Fruit fly (Drosophila melanogaster) whole organism, embryonic: ENCODE results near the gene put.
A peak's percentile ranks its signal among the peaks of the same experiment; 100 is the strongest.

ENCODE experiments used
- Bdp1 ChIP-seq: fragments of 200-800 bp; sonication (Bioruptor generic); optimal IDR thresholded peaks from 3 replicates; lab custom pipeline; 2016; ENCODE audit warnings: missing biosample characterization, missing genetic modification characterization
- Blimp-1 ChIP-seq: fragments of 200-800 bp; sonication (Bioruptor generic); optimal IDR thresholded peaks from 3 replicates; lab custom pipeline; 2018; ENCODE audit warnings: missing biosample characterization, missing genetic modification characterization, mild to moderate bottlenecking, moderate library complexity, missing genetic modification reagents
- CG10462 ChIP-seq: fragments of 200-800 bp; sonication (Bioruptor generic); optimal IDR thresholded peaks from 2 replicates; lab custom pipeline; 2016; ENCODE audit warnings: missing biosample characterization, missing genetic modification characterization
- CG10565 ChIP-seq: fragments of 200-800 bp; sonication (Bioruptor generic); optimal IDR thresholded peaks from 3 replicates; lab custom pipeline; 2016; ENCODE audit warnings: missing biosample characterization, mild to moderate bottlenecking, missing genetic modification characterization
- CG12104 ChIP-seq: fragments of 200-800 bp; sonication (Bioruptor generic); optimal IDR thresholded peaks from 3 replicates; lab custom pipeline; 2016; ENCODE audit warnings: missing biosample characterization, missing genetic modification characterization
- CG13296 ChIP-seq: fragments of 200-800 bp; sonication (Bioruptor generic); optimal IDR thresholded peaks from 3 replicates; lab custom pipeline; 2018; ENCODE audit warnings: missing biosample characterization, mild to moderate bottlenecking, missing genetic modification characterization
- CG14050 ChIP-seq: fragments of 200-800 bp; sonication (Bioruptor generic); IDR thresholded peaks from 3 replicates; pipeline ENCODE4 v1.3.6; 2022; ENCODE audit warnings: missing biosample characterization, missing genetic modification characterization
- CG14667 ChIP-seq: fragments of 200-800 bp; sonication (Bioruptor generic); IDR thresholded peaks from 2 replicates; pipeline ENCODE4 v1.3.6; 2022; ENCODE audit warnings: missing biosample characterization, missing genetic modification characterization
- CG15601 ChIP-seq: fragments of 200-800 bp; sonication (Bioruptor generic); optimal IDR thresholded peaks from 3 replicates; lab custom pipeline; 2019; ENCODE audit warnings: missing biosample characterization, mild to moderate bottlenecking, missing genetic modification characterization, moderate library complexity
- CG16815 ChIP-seq: fragments of 200-800 bp; sonication (Bioruptor generic); optimal IDR thresholded peaks from 3 replicates; lab custom pipeline; 2017; ENCODE audit warnings: missing biosample characterization, mild to moderate bottlenecking, missing genetic modification characterization
- CG17829 ChIP-seq: fragments of 200-800 bp; optimal IDR thresholded peaks from 2 replicates; lab custom pipeline; 2019; ENCODE audit warnings: missing biosample characterization, mild to moderate bottlenecking, missing genetic modification characterization, moderate library complexity
- CG18476 ChIP-seq: fragments of 200-800 bp; sonication (Bioruptor generic); optimal IDR thresholded peaks from 2 replicates; lab custom pipeline; 2016; ENCODE audit warnings: missing biosample characterization, mild to moderate bottlenecking, missing genetic modification characterization
- CG18764 ChIP-seq: fragments of 200-800 bp; sonication (Bioruptor generic); optimal IDR thresholded peaks from 3 replicates; lab custom pipeline; 2016; ENCODE audit warnings: missing biosample characterization, missing genetic modification characterization
- CG2889 ChIP-seq: fragments of 200-800 bp; sonication (Bioruptor generic); IDR thresholded peaks from 3 replicates; pipeline ENCODE4 v1.3.6; 2022; ENCODE audit warnings: missing biosample characterization, missing genetic modification characterization
- CG30403 ChIP-seq: fragments of 200-800 bp; sonication (Bioruptor generic); optimal IDR thresholded peaks from 3 replicates; lab custom pipeline; 2016; ENCODE audit warnings: missing biosample characterization, missing genetic modification characterization
- CG31441 ChIP-seq: fragments of 200-800 bp; sonication (Bioruptor generic); IDR thresholded peaks from 2 replicates; pipeline ENCODE4 v1.3.6; 2022; ENCODE audit warnings: missing biosample characterization, missing genetic modification characterization
- CG34376 ChIP-seq: fragments of 200-800 bp; sonication (Bioruptor generic); optimal IDR thresholded peaks from 2 replicates; lab custom pipeline; 2018; ENCODE audit warnings: missing biosample characterization, mild to moderate bottlenecking, missing genetic modification characterization
- CG4854 ChIP-seq: fragments of 200-800 bp; sonication (Bioruptor generic); optimal IDR thresholded peaks from 2 replicates; lab custom pipeline; 2016; ENCODE audit warnings: missing biosample characterization, missing genetic modification characterization, inconsistent platforms
- CG6654 ChIP-seq: fragments of 200-800 bp; sonication (Bioruptor generic); optimal IDR thresholded peaks from 2 replicates; lab custom pipeline; 2017; ENCODE audit warnings: missing biosample characterization, mild to moderate bottlenecking, missing genetic modification characterization
- CG7745 ChIP-seq: fragments of 200-800 bp; sonication (Bioruptor generic); optimal IDR thresholded peaks from 2 replicates; lab custom pipeline; 2018; ENCODE audit warnings: missing biosample characterization, mild to moderate bottlenecking, missing genetic modification characterization, moderate library complexity
- H15 ChIP-seq: fragments of 200-800 bp; sonication (Bioruptor generic); IDR thresholded peaks from 3 replicates; pipeline ENCODE4 v1.3.6; 2022; ENCODE audit warnings: missing biosample characterization, missing genetic modification characterization
- H2.0 ChIP-seq: fragments of 200-800 bp; sonication (Bioruptor generic); IDR thresholded peaks from 2 replicates; pipeline ENCODE4 v1.3.6; 2022; ENCODE audit warnings: missing biosample characterization, missing genetic modification characterization
- HLH3B ChIP-seq: fragments of 200-800 bp; sonication (Bioruptor generic); IDR thresholded peaks from 2 replicates; pipeline ENCODE4 v1.3.6; 2022; ENCODE audit warnings: missing biosample characterization, missing genetic modification characterization
- Hr3 ChIP-seq: fragments of 200-800 bp; sonication (Bioruptor generic); optimal IDR thresholded peaks from 3 replicates; lab custom pipeline; 2016; ENCODE audit warnings: missing biosample characterization, missing genetic modification characterization
- NC2α ChIP-seq: fragments of 200-800 bp; sonication (Bioruptor generic); optimal IDR thresholded peaks from 2 replicates; lab custom pipeline; 2016; ENCODE audit warnings: missing biosample characterization, missing genetic modification characterization
- NFAT ChIP-seq: fragments of 200-800 bp; sonication (Bioruptor generic); IDR thresholded peaks from 2 replicates; pipeline ENCODE4 v1.3.6; 2022; ENCODE audit warnings: missing biosample characterization, missing genetic modification characterization
- Neu2 ChIP-seq: fragments of 200-800 bp; sonication (Bioruptor generic); optimal IDR thresholded peaks from 3 replicates; lab custom pipeline; 2016; ENCODE audit warnings: missing biosample characterization, missing genetic modification characterization, borderline replicate concordance
- Oaz ChIP-seq: fragments of 200-800 bp; sonication (Bioruptor generic); IDR thresholded peaks from 2 replicates; pipeline ENCODE4 v1.3.6; 2022; ENCODE audit warnings: missing biosample characterization, missing genetic modification characterization
- Sry-β ChIP-seq: fragments of 200-800 bp; sonication (Bioruptor generic); optimal IDR thresholded peaks from 2 replicates; lab custom pipeline; 2018; ENCODE audit warnings: missing biosample characterization, mild to moderate bottlenecking, missing genetic modification characterization, moderate library complexity
- Xbp1 ChIP-seq: fragments of 200-800 bp; sonication (Bioruptor generic); optimal IDR thresholded peaks from 3 replicates; lab custom pipeline; 2016; ENCODE audit warnings: missing biosample characterization, mild to moderate bottlenecking, missing genetic modification characterization
- ara ChIP-seq: fragments of 200-800 bp; sonication (Bioruptor generic); IDR thresholded peaks from 2 replicates; pipeline ENCODE4 v1.3.6; 2022; ENCODE audit warnings: missing biosample characterization, missing genetic modification characterization
- ash1 ChIP-seq: fragments of 200-800 bp; sonication (Bioruptor generic); optimal IDR thresholded peaks from 2 replicates; lab custom pipeline; 2018; ENCODE audit warnings: missing biosample characterization, mild to moderate bottlenecking, missing genetic modification characterization
- chinmo ChIP-seq: fragments of 200-800 bp; sonication (Bioruptor generic); IDR thresholded peaks from 4 replicates; pipeline ENCODE4 v1.3.6; 2022; ENCODE audit warnings: missing biosample characterization, missing genetic modification characterization; ENCODE audit not compliant: partially characterized antibody
- dati ChIP-seq: fragments of 200-800 bp; sonication (Bioruptor generic); IDR thresholded peaks from 2 replicates; pipeline ENCODE4 v1.3.6; 2022; ENCODE audit warnings: missing biosample characterization, missing genetic modification characterization
- disco-r ChIP-seq: fragments of 200-800 bp; sonication (Bioruptor generic); optimal IDR thresholded peaks from 2 replicates; lab custom pipeline; 2016; ENCODE audit warnings: missing biosample characterization, missing genetic modification characterization
- emc ChIP-seq: fragments of 200-800 bp; sonication (Bioruptor generic); optimal IDR thresholded peaks from 2 replicates; lab custom pipeline; 2016; ENCODE audit warnings: missing biosample characterization, missing genetic modification characterization
- grn ChIP-seq: fragments of 200-800 bp; sonication (Bioruptor generic); optimal IDR thresholded peaks from 3 replicates; lab custom pipeline; 2017; ENCODE audit warnings: missing biosample characterization, missing genetic modification characterization
- gt ChIP-seq: fragments of 200-800 bp; sonication (Bioruptor generic); IDR thresholded peaks from 2 replicates; pipeline ENCODE4 v1.3.6; 2022; ENCODE audit warnings: missing biosample characterization, missing genetic modification characterization
- jigr1 ChIP-seq: fragments of 200-800 bp; sonication (Bioruptor generic); IDR thresholded peaks from 3 replicates; pipeline ENCODE4 v1.3.6; 2022; ENCODE audit warnings: missing biosample characterization, missing genetic modification characterization
- lov ChIP-seq, 2 experiments: fragments of 200-800 bp in 1 of 2; fragments of >200 bp in 1 of 2; sonication (Bioruptor generic) in 1 of 2; IDR thresholded peaks in 1 of 2; optimal IDR thresholded peaks in 1 of 2; 2 replicates in 1 of 2; 3 replicates in 1 of 2; pipeline versions ENCODE4 v1.3.6 to Lab custom; 2017 to 2022; ENCODE audit warnings: missing biosample characterization in 1 of 2, missing genetic modification characterization in 1 of 2
- odd ChIP-seq: fragments of 200-800 bp; sonication (Bioruptor generic); optimal IDR thresholded peaks from 2 replicates; lab custom pipeline; 2017; ENCODE audit warnings: missing biosample characterization, mild to moderate bottlenecking, missing genetic modification characterization
- otp ChIP-seq: fragments of 200-800 bp; sonication (Bioruptor generic); IDR thresholded peaks from 3 replicates; pipeline ENCODE4, ENCODE4 v1.3.6; 2022; ENCODE audit warnings: missing biosample characterization, missing genetic modification characterization
- pita ChIP-seq: fragments of 200-800 bp; sonication (Bioruptor generic); optimal IDR thresholded peaks from 2 replicates; lab custom pipeline; 2017; ENCODE audit warnings: missing biosample characterization, mild to moderate bottlenecking, missing genetic modification characterization
- pros ChIP-seq: fragments of 200-800 bp; sonication (Bioruptor generic); optimal IDR thresholded peaks from 3 replicates; lab custom pipeline; 2019; ENCODE audit warnings: missing biosample characterization, mild to moderate bottlenecking, missing genetic modification characterization, moderate library complexity
- rib ChIP-seq: fragments of 200-800 bp; sonication (Bioruptor generic); IDR thresholded peaks from 2 replicates; pipeline ENCODE4 v1.3.6; 2022; ENCODE audit warnings: missing biosample characterization, missing genetic modification characterization
- stc ChIP-seq: fragments of 200-800 bp; sonication (Bioruptor generic); IDR thresholded peaks from 2 replicates; pipeline ENCODE4 v1.3.6; 2022; ENCODE audit warnings: missing biosample characterization, missing genetic modification characterization
- tin ChIP-seq: fragments of 200-800 bp; sonication (Bioruptor generic); optimal IDR thresholded peaks from 3 replicates; lab custom pipeline; 2016; ENCODE audit warnings: missing biosample characterization, missing genetic modification characterization
- tio ChIP-seq: fragments of 200-800 bp; sonication (Bioruptor generic); optimal IDR thresholded peaks from 2 replicates; lab custom pipeline; 2017; ENCODE audit warnings: missing biosample characterization, missing genetic modification characterization, inconsistent platforms
- twi ChIP-seq: fragments of 200-800 bp; optimal IDR thresholded peaks from 2 replicates; lab custom pipeline; 2019; ENCODE audit warnings: missing biosample characterization, mild to moderate bottlenecking, missing genetic modification characterization, moderate library complexity
- vvl ChIP-seq: fragments of 200-800 bp; sonication (Bioruptor generic); IDR thresholded peaks from 2 replicates; pipeline ENCODE4 v1.3.6; 2022; ENCODE audit warnings: missing biosample characterization, missing genetic modification characterization
- zfh1 ChIP-seq: fragments of 200-800 bp; sonication (Bioruptor generic); IDR thresholded peaks from 3 replicates; pipeline ENCODE4 v1.3.6; 2022; ENCODE audit warnings: missing biosample characterization, missing genetic modification characterization

Gene put

DNA sequence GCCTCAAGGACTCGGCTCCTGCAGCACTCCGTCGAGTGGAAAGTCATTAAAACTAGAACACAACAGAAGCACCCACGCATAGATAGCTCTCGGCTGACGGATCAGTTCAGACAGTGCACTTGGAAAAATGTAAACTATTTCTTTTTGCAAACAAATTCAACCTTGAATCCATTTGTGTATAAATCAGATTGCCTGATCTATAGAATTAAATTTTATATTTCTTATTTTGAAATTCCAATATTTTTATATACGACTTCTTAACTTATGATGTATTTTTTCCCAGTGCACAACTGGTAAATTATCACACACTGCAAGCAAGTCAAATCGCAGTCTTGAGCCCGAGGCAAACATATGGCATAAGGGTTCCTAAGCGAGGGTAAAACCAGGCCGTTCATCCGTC, 49.3 kb upstream of the put start (continued):
- TF ChIP-seq chinmo (GFP tag; lab: Robert Waterston, UW) (no peak), CG13296 (no peak), NFAT (no peak), CG17829 (tag; lab: Kevin White, UChicago) (peak; percentile 92), CG6654 (GFP tag; lab: Kevin White, UChicago) (no peak), tin (GFP tag; lab: Kevin White, UChicago) (peak; percentile 73), stc (GFP tag; lab: Robert Waterston, UW) (peak; percentile 56), Xbp1 (peak; percentile 58), twi (tag; lab: Kevin White, UChicago) (peak; percentile 84), CG34376 (GFP tag; lab: Kevin White, UChicago) (no peak), CG15601 (peak; percentile 37), zfh1 (GFP tag; lab: Robert Waterston, UW) (peak; percentile 89), otp (GFP tag; lab: Robert Waterston, UW) (peak; percentile 73), CG2889 (no peak), ash1 (no peak), ara (GFP tag; lab: Robert Waterston, UW) (peak; percentile 64), CG12104 (GFP tag; lab: Kevin White, UChicago) (peak; percentile 54), Neu2 (GFP tag; lab: Kevin White, UChicago) (peak; percentile 44), lov (optimal IDR thresholded peaks at IDR 0.05; lab: Kevin White, UChicago) (no peak), lov (GFP tag; IDR thresholded peaks at IDR 0.05; lab: Robert Waterston, UW) (0 out of 3 replicates have a peak, but pooled peaks have one; percentile 84), H2.0 (GFP tag; lab: Robert Waterston, UW) (peak; percentile 63), pita (GFP tag; lab: Kevin White, UChicago) (no peak), Hr3 (GFP tag; lab: Kevin White, UChicago) (peak; percentile 33), HLH3B (GFP tag; lab: Robert Waterston, UW) (peak; percentile 40; the same call in 1 of the 2 replicates), H15 (GFP tag; lab: Robert Waterston, UW) (peak; percentile 55; the same call in 1 of the 3 replicates), CG10462 (GFP tag; lab: Kevin White, UChicago) (peak; percentile 66), CG16815 (GFP tag; lab: Kevin White, UChicago) (peak; percentile 62), gt (peak; percentile 37; the same call in 1 of the 2 replicates), vvl (peak; percentile 77), emc (GFP tag; lab: Kevin White, UChicago) (no peak), pros (GFP tag; lab: Kevin White, UChicago) (peak; percentile 16), CG18476 (peak; percentile 48), CG18764 (GFP tag; lab: Kevin White, UChicago) (peak; percentile 57), rib (GFP tag; lab: Robert Waterston, UW) (0 out of 2 replicates have a peak, but pooled peaks have one; percentile 39), CG14667 (GFP tag; lab: Robert Waterston, UW) (peak; percentile 53), Blimp-1 (peak; percentile 68), dati (GFP tag; lab: Robert Waterston, UW) (no peak), Oaz (GFP tag; lab: Robert Waterston, UW) (no peak), CG4854 (peak; percentile 34), jigr1 (GFP tag; lab: Robert Waterston, UW) (0 out of 3 replicates have a peak, but pooled peaks have one; percentile 22), Bdp1 (GFP tag; lab: Kevin White, UChicago) (peak; percentile 22), grn (GFP tag; lab: Kevin White, UChicago) (peak; percentile 4), disco-r (no peak), tio (GFP tag; lab: Kevin White, UChicago) (peak; percentile 52), CG14050 (GFP tag; lab: Robert Waterston, UW) (peak; percentile 46; the same call in 2 of the 3 replicates), CG31441 (GFP tag; lab: Robert Waterston, UW) (peak; percentile 86), Sry-β (GFP tag; lab: Kevin White, UChicago) (peak; percentile 20), odd (GFP tag; lab: Kevin White, UChicago) (peak; percentile 14), CG7745 (no peak), CG30403 (peak; percentile 52), CG10565 (GFP tag; lab: Kevin White, UChicago) (no peak), NC2α (peak; percentile 23)
